Fruit fly (Drosophila melanogaster) whole organism, pupa: ENCODE results near the gene CG13075.

Source experiments
- CG10348 ChIP-seq: fragments of 200-800 bp; sonication (Bioruptor generic); IDR thresholded peaks from 2 replicates; pipeline ENCODE4 v1.3.6; 2022; ENCODE audit warnings: missing biosample characterization, missing genetic modification characterization
- CG14655 ChIP-seq: fragments of 200-800 bp; sonication (Bioruptor generic); optimal IDR thresholded peaks from 3 replicates; lab custom pipeline; 2017; ENCODE audit warnings: mild to moderate bottlenecking, missing biosample characterization, missing genetic modification reagents, missing genetic modification characterization
- CG17806 ChIP-seq: fragments of 200-800 bp; sonication (Bioruptor generic); optimal IDR thresholded peaks from 2 replicates; lab custom pipeline; 2018; ENCODE audit warnings: missing biosample characterization, mild to moderate bottlenecking, missing genetic modification characterization, moderate library complexity
- CG4496 ChIP-seq: fragments of 200-800 bp; sonication (Bioruptor generic); IDR thresholded peaks from 3 replicates; pipeline ENCODE4 v1.3.6; 2022; ENCODE audit warnings: missing biosample characterization, missing genetic modification characterization
- CG8159 ChIP-seq: fragments of 200-800 bp; sonication (Bioruptor generic); optimal IDR thresholded peaks from 3 replicates; lab custom pipeline; 2018; ENCODE audit warnings: missing biosample characterization, mild to moderate bottlenecking, missing genetic modification characterization, moderate library complexity
- CG8301 ChIP-seq: fragments of 200-800 bp; sonication (Bioruptor generic); optimal IDR thresholded peaks from 2 replicates; lab custom pipeline; 2018; ENCODE audit warnings: missing biosample characterization, mild to moderate bottlenecking, missing genetic modification characterization
- fd96Ca ChIP-seq: fragments of 200-800 bp; sonication (Bioruptor generic); IDR thresholded peaks from 3 replicates; pipeline ENCODE4 v1.3.6; 2022; ENCODE audit warnings: missing biosample characterization, missing genetic modification characterization
- rn ChIP-seq: fragments of 200-800 bp; sonication (Bioruptor generic); IDR thresholded peaks from 2 replicates; pipeline ENCODE4 v1.3.6; 2022; ENCODE audit warnings: missing biosample characterization, missing genetic modification characterization

DNA sequence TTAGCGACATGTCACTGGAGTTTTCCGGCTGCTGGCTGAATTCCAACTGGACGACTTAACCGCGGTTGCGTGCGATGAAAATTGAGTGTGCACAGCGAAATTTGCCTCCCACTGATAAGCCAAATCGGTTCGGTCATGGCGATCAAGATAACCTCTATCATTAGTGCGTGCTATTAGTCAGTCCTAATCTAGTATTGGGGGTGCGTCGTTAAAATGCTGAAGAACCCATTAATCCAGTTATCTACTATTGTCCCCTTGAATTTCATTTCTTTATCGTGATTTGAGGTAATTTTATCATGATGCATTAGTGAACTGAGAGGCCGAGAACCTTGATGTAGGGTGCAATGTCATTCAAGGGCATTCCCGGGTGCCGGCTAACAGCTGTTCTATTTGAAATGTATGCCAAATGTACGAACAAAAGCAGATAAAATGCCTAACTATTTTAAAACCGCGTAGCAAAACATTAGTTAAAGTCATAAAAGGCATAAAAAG, 44.7 kb downstream of the CG13075 start, which contains the start of gene Pgm1:
- TF ChIP-seq CG17806 (peak; percentile 85), fd96Ca (GFP tag; lab: Robert Waterston, UW) (peak; percentile 89; the same call in 2 of the 3 replicates), rn (GFP tag; lab: Robert Waterston, UW) (peak; percentile 75), CG14655 (GFP tag; lab: Kevin White, UChicago) (no peak), CG8159 (tag; lab: Kevin White, UChicago) (peak; percentile 86), CG8301 (tag; lab: Kevin White, UChicago) (peak; percentile 91), CG4496 (peak; percentile 87), CG10348 (GFP tag; lab: Robert Waterston, UW) (peak; percentile 62)
